Fruit fly (Drosophila melanogaster): ENCODE results near the gene CG9632.

- TF ChIP-seq CrebB (tag; optimal IDR thresholded peaks at IDR 0.05) (no peak), abd-A (tag; optimal IDR thresholded peaks at IDR 0.05) (no peak), CG13123 (GFP tag; optimal IDR thresholded peaks at IDR 0.05) (no peak), CG8281 (tag; optimal IDR thresholded peaks at IDR 0.05) (no peak), slbo (GFP tag; IDR thresholded peaks at IDR 0.05) (no peak), cato (GFP tag; optimal IDR thresholded peaks at IDR 0.05; ENCODE audit: borderline replicate concordance) (no peak), TFAM (GFP tag; optimal IDR thresholded peaks at IDR 0.05) (no peak)
These were observed 36.0 kb downstream of the CG9632 start, which contains the start of gene CG14877 for dm6 chr3R:15895978-15896377.

All from whole organism, embryonic.